Fruit fly (Drosophila melanogaster) whole organism, embryonic: Measurements from ENCODE around the gene Mic26-27.

Experiments used
- Abd-B ChIP-seq: fragments of 200-800 bp; sonication (Bioruptor generic); optimal IDR thresholded peaks from 2 replicates; lab custom pipeline; 2018; ENCODE audit warnings: missing biosample characterization, mild to moderate bottlenecking, missing genetic modification characterization, moderate library complexity
- Atf-2 ChIP-seq: fragments of 200-800 bp; sonication (Bioruptor generic); optimal IDR thresholded peaks from 2 replicates; lab custom pipeline; 2016; ENCODE audit warnings: missing biosample characterization, missing genetic modification characterization
- Bdp1 ChIP-seq: fragments of 200-800 bp; sonication (Bioruptor generic); optimal IDR thresholded peaks from 3 replicates; lab custom pipeline; 2016; ENCODE audit warnings: missing biosample characterization, missing genetic modification characterization
- CG10267 ChIP-seq: fragments of 200-800 bp; sonication (Bioruptor generic); optimal IDR thresholded peaks from 2 replicates; lab custom pipeline; 2018; ENCODE audit warnings: missing biosample characterization, mild to moderate bottlenecking, missing genetic modification characterization, moderate library complexity
- CG10959 ChIP-seq: fragments of 200-800 bp; sonication (Bioruptor generic); IDR thresholded peaks from 2 replicates; pipeline ENCODE4 v1.3.6; 2022; ENCODE audit warnings: missing biosample characterization, missing genetic modification characterization
- CG11247 ChIP-seq: fragments of 200-800 bp; sonication (Bioruptor generic); IDR thresholded peaks from 2 replicates; pipeline ENCODE4 v1.3.6; 2022; ENCODE audit warnings: missing biosample characterization, missing genetic modification characterization
- CG11456 ChIP-seq: fragments of 200-800 bp; sonication (Bioruptor generic); IDR thresholded peaks from 3 replicates; pipeline ENCODE4 v1.3.6; 2022; ENCODE audit warnings: missing biosample characterization, missing genetic modification characterization
- CG1233 ChIP-seq: fragments of 200-800 bp; sonication (Bioruptor generic); optimal IDR thresholded peaks from 4 replicates; lab custom pipeline; 2018; ENCODE audit warnings: missing biosample characterization, mild to moderate bottlenecking, missing genetic modification characterization
- CG12391 ChIP-seq: fragments of 200-800 bp; sonication (Bioruptor generic); optimal IDR thresholded peaks from 3 replicates; lab custom pipeline; 2018; ENCODE audit warnings: missing biosample characterization, mild to moderate bottlenecking, missing genetic modification characterization, moderate library complexity
- CG13287 ChIP-seq: fragments of 200-800 bp; sonication (Bioruptor generic); IDR thresholded peaks from 2 replicates; pipeline ENCODE4 v1.3.6; 2022; ENCODE audit warnings: missing biosample characterization, missing genetic modification characterization; ENCODE audit not compliant: partially characterized antibody
- CG1529 ChIP-seq: fragments of 200-800 bp; sonication (Bioruptor generic); optimal IDR thresholded peaks from 3 replicates; lab custom pipeline; 2018; ENCODE audit warnings: missing biosample characterization, missing genetic modification characterization
- CG15696 ChIP-seq: fragments of 200-800 bp; sonication (Bioruptor generic); optimal IDR thresholded peaks from 2 replicates; lab custom pipeline; 2019; ENCODE audit warnings: missing biosample characterization, mild to moderate bottlenecking, missing genetic modification characterization, moderate library complexity
- CG16813 ChIP-seq: fragments of 200-800 bp; sonication (Bioruptor generic); IDR thresholded peaks from 3 replicates; pipeline ENCODE4 v1.3.6; 2022; ENCODE audit warnings: missing biosample characterization, missing genetic modification characterization; ENCODE audit not compliant: partially characterized antibody
- CG16815 ChIP-seq: fragments of 200-800 bp; sonication (Bioruptor generic); optimal IDR thresholded peaks from 3 replicates; lab custom pipeline; 2017; ENCODE audit warnings: missing biosample characterization, mild to moderate bottlenecking, missing genetic modification characterization
- CG17186 ChIP-seq: fragments of 200-800 bp; sonication (Bioruptor generic); optimal IDR thresholded peaks from 3 replicates; lab custom pipeline; 2017; ENCODE audit warnings: missing biosample characterization, missing genetic modification reagents, missing genetic modification characterization
- CG17385 ChIP-seq: fragments of 200-800 bp; sonication (Bioruptor generic); optimal IDR thresholded peaks from 3 replicates; lab custom pipeline; 2018; ENCODE audit warnings: missing biosample characterization, mild to moderate bottlenecking, missing genetic modification characterization
- CG18764 ChIP-seq: fragments of 200-800 bp; sonication (Bioruptor generic); optimal IDR thresholded peaks from 3 replicates; lab custom pipeline; 2016; ENCODE audit warnings: missing biosample characterization, missing genetic modification characterization
- CG2202 ChIP-seq: fragments of 200-800 bp; sonication (Bioruptor generic); optimal IDR thresholded peaks from 2 replicates; lab custom pipeline; 2018; ENCODE audit warnings: missing biosample characterization, mild to moderate bottlenecking, missing genetic modification characterization
- CG31365 ChIP-seq: fragments of 200-800 bp; sonication (Bioruptor generic); optimal IDR thresholded peaks from 2 replicates; lab custom pipeline; 2018; ENCODE audit warnings: missing biosample characterization, mild to moderate bottlenecking, missing genetic modification characterization
- CG33213 ChIP-seq: fragments of 200-800 bp; sonication (Bioruptor generic); optimal IDR thresholded peaks from 3 replicates; lab custom pipeline; 2016; ENCODE audit warnings: missing biosample characterization, missing genetic modification characterization
- CG6272 ChIP-seq: fragments of 200-800 bp; sonication (Bioruptor generic); IDR thresholded peaks from 2 replicates; pipeline ENCODE4 v1.3.6; 2022; ENCODE audit warnings: missing biosample characterization, missing genetic modification characterization
- CG7839 ChIP-seq: fragments of 200-800 bp; sonication (Bioruptor generic); optimal IDR thresholded peaks from 3 replicates; lab custom pipeline; 2018; ENCODE audit warnings: missing biosample characterization, mild to moderate bottlenecking, missing genetic modification characterization, moderate library complexity
- CrebB ChIP-seq: fragments of 200-800 bp; sonication (Bioruptor generic); optimal IDR thresholded peaks from 3 replicates; lab custom pipeline; 2018; ENCODE audit warnings: missing biosample characterization, mild to moderate bottlenecking, missing genetic modification characterization
- Dek ChIP-seq: fragments of 200-800 bp; sonication (Bioruptor generic); optimal IDR thresholded peaks from 3 replicates; lab custom pipeline; 2019; ENCODE audit warnings: missing biosample characterization, mild to moderate bottlenecking, missing genetic modification characterization, moderate library complexity
- Ets97D ChIP-seq: fragments of 200-800 bp; sonication (Bioruptor generic); optimal IDR thresholded peaks from 3 replicates; lab custom pipeline; 2016; ENCODE audit warnings: missing biosample characterization, missing genetic modification characterization
- HHEX ChIP-seq: fragments of 200-800 bp; sonication (Bioruptor generic); optimal IDR thresholded peaks from 3 replicates; lab custom pipeline; 2017; ENCODE audit warnings: missing biosample characterization, mild to moderate bottlenecking, missing genetic modification characterization, missing genetic modification reagents
- HLH4C ChIP-seq: fragments of 200-800 bp; sonication (Bioruptor generic); IDR thresholded peaks from 3 replicates; pipeline ENCODE4 v1.3.6; 2022; ENCODE audit warnings: missing biosample characterization, missing genetic modification characterization; ENCODE audit not compliant: partially characterized antibody
- Hmr ChIP-seq: fragments of 200-800 bp; sonication (Bioruptor generic); optimal IDR thresholded peaks from 3 replicates; lab custom pipeline; 2017; ENCODE audit warnings: mild to moderate bottlenecking, missing biosample characterization, missing genetic modification reagents, missing genetic modification characterization
- Lpt ChIP-seq: fragments of >200 bp; optimal IDR thresholded peaks from 2 replicates; lab custom pipeline; 2018; ENCODE audit warnings: missing biosample characterization, missing genetic modification characterization
- Optix ChIP-seq: fragments of 200-800 bp; sonication (Bioruptor generic); IDR thresholded peaks from 3 replicates; pipeline ENCODE4 v1.3.6; 2022; ENCODE audit warnings: missing biosample characterization, missing genetic modification characterization
- Tbp ChIP-seq: fragments of >200 bp; optimal IDR thresholded peaks from 2 replicates; lab custom pipeline; 2018; ENCODE audit warnings: missing biosample characterization, missing genetic modification characterization
- dimm ChIP-seq: fragments of 200-800 bp; sonication (Bioruptor generic); IDR thresholded peaks from 2 replicates; pipeline ENCODE4 v1.3.6; 2022; ENCODE audit warnings: missing biosample characterization, missing genetic modification characterization
- dmrt11E ChIP-seq: fragments of 200-800 bp; sonication (Bioruptor generic); optimal IDR thresholded peaks from 3 replicates; lab custom pipeline; 2018; ENCODE audit warnings: missing biosample characterization, mild to moderate bottlenecking, missing genetic modification characterization, moderate library complexity
- ewg ChIP-seq: fragments of 200-800 bp; sonication (Bioruptor generic); optimal IDR thresholded peaks from 3 replicates; lab custom pipeline; 2017; ENCODE audit warnings: mild to moderate bottlenecking, missing biosample characterization, missing genetic modification reagents, missing genetic modification characterization
- fd96Cb ChIP-seq: fragments of 200-800 bp; sonication (Bioruptor generic); optimal IDR thresholded peaks from 2 replicates; lab custom pipeline; 2018; ENCODE audit warnings: missing biosample characterization, mild to moderate bottlenecking, missing genetic modification characterization, moderate library complexity
- fru ChIP-seq: fragments of >200 bp; optimal IDR thresholded peaks from 2 replicates; lab custom pipeline; 2017
- gem ChIP-seq: fragments of 200-800 bp; sonication (Bioruptor generic); optimal IDR thresholded peaks from 2 replicates; lab custom pipeline; 2019; ENCODE audit warnings: missing biosample characterization, mild to moderate bottlenecking, missing genetic modification characterization, moderate library complexity
- her ChIP-seq: fragments of 200-800 bp; sonication (Bioruptor generic); optimal IDR thresholded peaks from 2 replicates; lab custom pipeline; 2016; ENCODE audit warnings: missing biosample characterization, missing genetic modification characterization
- lilli ChIP-seq: fragments of 200-800 bp; sonication (Bioruptor generic); optimal IDR thresholded peaks from 3 replicates; lab custom pipeline; 2016; ENCODE audit warnings: missing biosample characterization, missing genetic modification characterization
- nmo ChIP-seq: fragments of 200-800 bp; sonication (Bioruptor generic); optimal IDR thresholded peaks from 2 replicates; lab custom pipeline; 2018; ENCODE audit warnings: missing biosample characterization, mild to moderate bottlenecking, missing genetic modification characterization, moderate library complexity
- odd ChIP-seq: fragments of 200-800 bp; sonication (Bioruptor generic); optimal IDR thresholded peaks from 2 replicates; lab custom pipeline; 2017; ENCODE audit warnings: missing biosample characterization, mild to moderate bottlenecking, missing genetic modification characterization
- org-1 ChIP-seq: fragments of 200-800 bp; sonication (Bioruptor generic); optimal IDR thresholded peaks from 2 replicates; lab custom pipeline; 2017; ENCODE audit warnings: missing biosample characterization, missing genetic modification characterization
- pan ChIP-seq, 4 experiments: fragments of >200 bp in 3 of 4; fragments of 200-800 bp in 1 of 4; sonication (Bioruptor generic) in 1 of 4; optimal IDR thresholded peaks in 3 of 4; IDR thresholded peaks in 1 of 4; 2 replicates each; pipeline versions ENCODE4 v1.3.6 to Lab custom; 2017 to 2022; ENCODE audit warnings: missing biosample characterization in 2 of 4, missing genetic modification characterization in 2 of 4, mixed read lengths in 1 of 4
- phol ChIP-seq: fragments of 200-800 bp; sonication (Bioruptor generic); optimal IDR thresholded peaks from 3 replicates; lab custom pipeline; 2018; ENCODE audit warnings: missing biosample characterization, mild to moderate bottlenecking, missing genetic modification characterization, moderate library complexity
- pita ChIP-seq: fragments of 200-800 bp; sonication (Bioruptor generic); optimal IDR thresholded peaks from 2 replicates; lab custom pipeline; 2017; ENCODE audit warnings: missing biosample characterization, mild to moderate bottlenecking, missing genetic modification characterization
- stwl ChIP-seq: fragments of 200-800 bp; sonication (Bioruptor generic); optimal IDR thresholded peaks from 3 replicates; lab custom pipeline; 2018; ENCODE audit warnings: missing biosample characterization, mild to moderate bottlenecking, missing genetic modification characterization, moderate library complexity
- ttk ChIP-seq: fragments of 200-800 bp; sonication (Bioruptor generic); IDR thresholded peaks from 2 replicates; pipeline ENCODE4 v2.1.2; 2022; ENCODE audit warnings: missing biosample characterization, missing genetic modification characterization
- wor ChIP-seq: fragments of 200-800 bp; sonication (Bioruptor generic); IDR thresholded peaks from 2 replicates; pipeline ENCODE4 v1.3.6; 2022; ENCODE audit warnings: missing biosample characterization, missing genetic modification characterization
- zf30C ChIP-seq: fragments of 200-800 bp; sonication (Bioruptor generic); optimal IDR thresholded peaks from 3 replicates; lab custom pipeline; 2018; ENCODE audit warnings: missing biosample characterization, mild to moderate bottlenecking, missing genetic modification characterization

The Mic26-27 gene

DNA sequence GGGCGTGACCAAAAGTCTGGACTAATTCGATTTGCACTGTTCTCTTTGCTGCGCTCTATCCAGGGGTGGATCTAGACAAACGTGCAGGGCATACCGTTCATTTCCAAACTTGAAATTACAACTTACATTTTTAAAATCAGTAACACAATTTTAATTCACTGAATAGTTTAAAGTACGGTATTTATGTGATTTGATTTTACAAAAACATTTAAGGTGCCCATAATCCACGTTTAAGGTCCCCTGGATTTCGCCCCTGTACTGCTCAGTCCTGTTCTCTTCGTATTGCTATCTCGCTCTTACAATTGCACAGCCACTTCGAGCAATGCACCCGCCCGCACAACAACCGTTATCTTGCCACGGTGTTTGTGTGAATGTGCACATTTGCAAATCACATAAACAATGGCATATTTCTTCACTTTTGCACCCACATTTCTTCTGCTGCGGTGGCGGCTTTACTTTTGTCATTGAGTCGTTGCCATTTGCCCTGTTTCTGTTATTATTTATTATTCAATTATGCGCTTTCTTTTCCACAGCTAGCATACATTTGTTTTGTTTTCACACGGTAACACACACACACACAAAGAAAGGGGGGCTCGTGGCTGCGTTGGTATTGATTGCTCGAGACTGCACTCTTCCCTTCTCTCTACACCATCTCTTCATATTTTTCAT, 48.9 kb downstream of the Mic26-27 start (continued):
- TF ChIP-seq CG33213 (GFP tag; lab: Kevin White, UChicago) (peak; percentile 55), wor (GFP tag; lab: Robert Waterston, UW) (peak; percentile 60), nmo (GFP tag; lab: Kevin White, UChicago) (peak; percentile 89), CG1529 (peak; percentile 72), CG18764 (peak; percentile 47), odd (GFP tag; lab: Kevin White, UChicago) (peak; percentile 8), Atf-2 (GFP tag; lab: Kevin White, UChicago) (peak; percentile 66), Lpt (no peak), CG12391 (tag; lab: Kevin White, UChicago) (peak; percentile 79), lilli (GFP tag; lab: Kevin White, UChicago) (peak; percentile 62), ewg (GFP tag; lab: Kevin White, UChicago) (peak; percentile 56), dmrt11E (tag; lab: Kevin White, UChicago) (peak; percentile 94), Tbp (GFP tag; lab: Kevin White, UChicago) (no peak), CrebB (peak; percentile 39), CG17385 (GFP tag; lab: Kevin White, UChicago) (peak; percentile 61), Optix (peak; percentile 76), CG1233 (GFP tag; lab: Kevin White, UChicago) (peak; percentile 79), dimm (GFP tag; lab: Robert Waterston, UW) (peak; percentile 56), stwl (tag; lab: Kevin White, UChicago) (peak; percentile 43), HLH4C (GFP tag; lab: Robert Waterston, UW) (no peak), CG17186 (peak; percentile 40), CG10959 (peak; percentile 92), her (GFP tag; lab: Kevin White, UChicago) (peak; percentile 31), phol (peak; percentile 88), CG13287 (GFP tag; lab: Robert Waterston, UW) (no peak), ttk (peak; percentile 59; the same call in 1 of the 2 replicates), pita (GFP tag; lab: Kevin White, UChicago) (no peak), CG2202 (tag; lab: Kevin White, UChicago) (peak; percentile 73), Hmr (no peak), CG16815 (GFP tag; lab: Kevin White, UChicago) (peak; percentile 80), Bdp1 (peak; percentile 58), CG31365 (tag; lab: Kevin White, UChicago) (no peak), HHEX (peak; percentile 64), Dek (tag; lab: Kevin White, UChicago) (peak; percentile 6), fru (no peak), fd96Cb (tag; lab: Kevin White, UChicago) (peak; percentile 93), CG16813 (GFP tag; lab: Robert Waterston, UW) (peak; percentile 64), zf30C (no peak), CG10267 (tag; lab: Kevin White, UChicago) (peak; percentile 76), Abd-B (GFP tag; lab: Kevin White, UChicago) (peak; percentile 70), pan (optimal IDR thresholded peaks at IDR 0.05; lab: Kevin White, UChicago) (no peak), pan (GFP tag; optimal IDR thresholded peaks at IDR 0.05 in 1 of 2, IDR thresholded peaks at IDR 0.05 in 1 of 2) (peak in 1 of 2 experiments; percentile 75), org-1 (peak; percentile 59), CG15696 (tag; lab: Kevin White, UChicago) (peak; percentile 90), Ets97D (peak; percentile 44), CG11247 (GFP tag; lab: Robert Waterston, UW) (peak; percentile 65), gem (peak; percentile 86), CG7839 (peak; percentile 82), CG6272 (GFP tag; lab: Robert Waterston, UW) (peak; percentile 76), CG11456 (GFP tag; lab: Robert Waterston, UW) (peak; percentile 56; the same call in 1 of the 3 replicates)
